Worm (Caenorhabditis elegans): ENCODE data around the gene blos-7.

blos-7 gene

ce11 chrIV:3531535-3531934 is 51.2 kb downstream of the blos-7 start:
- TF ChIP-seq lin-32 (GFP tag; optimal IDR thresholded peaks at IDR 0.05) (no peak), mep-1 (tag; optimal IDR thresholded peaks at IDR 0.05) (no peak), sptf-1 (tag; optimal IDR thresholded peaks at IDR 0.05) (no peak), unc-62 (GFP tag; optimal IDR thresholded peaks at IDR 0.05) (no peak), mab-5 (tag; optimal IDR thresholded peaks at IDR 0.05) (no peak), elt-3 (tag; optimal IDR thresholded peaks at IDR 0.05) (no peak), ceh-39 (tag; optimal IDR thresholded peaks at IDR 0.05) (no peak), hlh-1 (tag; optimal IDR thresholded peaks at IDR 0.05) (no peak), M03D4.4 (tag; optimal IDR thresholded peaks at IDR 0.05) (no peak), unc-39 (tag; optimal IDR thresholded peaks at IDR 0.05) (no peak), nhr-76 (tag; optimal IDR thresholded peaks at IDR 0.05) (no peak), unc-120 (tag; optimal IDR thresholded peaks at IDR 0.05; ENCODE audit: poor library complexity, severe bottlenecking) (no peak)
